Fruit fly (Drosophila melanogaster): ENCODE measurements around the gene Ugt36D1.

Ugt36D1 gene

dm6 chr2L:18789773-18790385, 33.5 kb upstream of the Ugt36D1 start:
- TF ChIP-seq Dll (optimal IDR thresholded peaks at IDR 0.05) (no peak), pan (optimal IDR thresholded peaks at IDR 0.05) (no peak), EcR (GFP tag; optimal IDR thresholded peaks at IDR 0.05) (no peak), psq (optimal IDR thresholded peaks at IDR 0.05) (no peak), usp (GFP tag; optimal IDR thresholded peaks at IDR 0.05) (no peak), CG8478 (optimal IDR thresholded peaks at IDR 0.05) (no peak)

dm6 chr2L:18792806-18793205, 30.5 kb upstream of the Ugt36D1 start, which contains the start of gene ham:
Gene ham (minus strand): TSS chr2L:18792906.
- TF ChIP-seq EcR (GFP tag; optimal IDR thresholded peaks at IDR 0.05) (no peak), Dll (optimal IDR thresholded peaks at IDR 0.05) (no peak), pan (optimal IDR thresholded peaks at IDR 0.05) (no peak), CG8478 (optimal IDR thresholded peaks at IDR 0.05) (no peak), psq (optimal IDR thresholded peaks at IDR 0.05) (no peak), usp (GFP tag; optimal IDR thresholded peaks at IDR 0.05) (no peak)

dm6 chr2L:18793243-18793642, 30.1 kb upstream of the Ugt36D1 start:
- TF ChIP-seq psq (optimal IDR thresholded peaks at IDR 0.05): no peak
- TF ChIP-seq pan (optimal IDR thresholded peaks at IDR 0.05): no peak
- no peak for TF ChIP-seq CG8478 (optimal IDR thresholded peaks at IDR 0.05)
- no peak for TF ChIP-seq Dll (optimal IDR thresholded peaks at IDR 0.05)
- no peak for TF ChIP-seq usp (GFP tag; optimal IDR thresholded peaks at IDR 0.05)
- no peak for TF ChIP-seq EcR (GFP tag; optimal IDR thresholded peaks at IDR 0.05)

- TF ChIP-seq EcR (GFP tag; optimal IDR thresholded peaks at IDR 0.05): no peak
- peak; percentile 87 for TF ChIP-seq Dll (optimal IDR thresholded peaks at IDR 0.05)
These were observed 27.4 kb upstream of the Ugt36D1 start for dm6 chr2L:18795917-18796402.

- TF ChIP-seq pan (optimal IDR thresholded peaks at IDR 0.05) (no peak), Dll (optimal IDR thresholded peaks at IDR 0.05) (no peak), psq (optimal IDR thresholded peaks at IDR 0.05) (no peak), usp (GFP tag; optimal IDR thresholded peaks at IDR 0.05) (no peak), CG8478 (optimal IDR thresholded peaks at IDR 0.05) (no peak), EcR (GFP tag; optimal IDR thresholded peaks at IDR 0.05) (no peak)
These were observed 26.9 kb upstream of the Ugt36D1 start for dm6 chr2L:18796446-18796845.

- TF ChIP-seq usp (GFP tag; optimal IDR thresholded peaks at IDR 0.05) (no peak), psq (optimal IDR thresholded peaks at IDR 0.05) (no peak), Dll (optimal IDR thresholded peaks at IDR 0.05) (no peak), pan (optimal IDR thresholded peaks at IDR 0.05) (no peak), CG8478 (optimal IDR thresholded peaks at IDR 0.05) (no peak), EcR (GFP tag; optimal IDR thresholded peaks at IDR 0.05) (no peak)
These were observed 21.6 kb upstream of the Ugt36D1 start for dm6 chr2L:18801704-18802103.

dm6 chr2L:18805247-18805636, 18.1 kb upstream of the Ugt36D1 start, which contains the start of gene CG43814:
Gene CG43814 (minus strand): TSS chr2L:18805347.
- no peak for TF ChIP-seq psq (optimal IDR thresholded peaks at IDR 0.05)
- no peak for TF ChIP-seq usp (GFP tag; optimal IDR thresholded peaks at IDR 0.05)
- no peak for TF ChIP-seq pan (optimal IDR thresholded peaks at IDR 0.05)
- TF ChIP-seq EcR (GFP tag; optimal IDR thresholded peaks at IDR 0.05): no peak
- TF ChIP-seq Dll (optimal IDR thresholded peaks at IDR 0.05): no peak
- TF ChIP-seq CG8478 (optimal IDR thresholded peaks at IDR 0.05): no peak

dm6 chr2L:18805637-18806403, 17.5 kb upstream of the Ugt36D1 start:
- TF ChIP-seq EcR (GFP tag; optimal IDR thresholded peaks at IDR 0.05): no peak
- no peak for TF ChIP-seq CG8478 (optimal IDR thresholded peaks at IDR 0.05)
- no peak for TF ChIP-seq psq (optimal IDR thresholded peaks at IDR 0.05)
- TF ChIP-seq pan (optimal IDR thresholded peaks at IDR 0.05): no peak
- TF ChIP-seq usp (GFP tag; optimal IDR thresholded peaks at IDR 0.05): no peak
- no peak for TF ChIP-seq Dll (optimal IDR thresholded peaks at IDR 0.05)

dm6 chr2L:18808754-18809329, 14.5 kb upstream of the Ugt36D1 start:
- TF ChIP-seq usp (GFP tag; optimal IDR thresholded peaks at IDR 0.05) (no peak), EcR (GFP tag; optimal IDR thresholded peaks at IDR 0.05) (no peak), CG8478 (optimal IDR thresholded peaks at IDR 0.05) (no peak), pan (optimal IDR thresholded peaks at IDR 0.05) (no peak)

dm6 chr2L:18809486-18809885, 13.9 kb upstream of the Ugt36D1 start:
- TF ChIP-seq psq (optimal IDR thresholded peaks at IDR 0.05) (no peak), usp (GFP tag; optimal IDR thresholded peaks at IDR 0.05) (no peak), Dll (optimal IDR thresholded peaks at IDR 0.05) (no peak), pan (optimal IDR thresholded peaks at IDR 0.05) (no peak), CG8478 (optimal IDR thresholded peaks at IDR 0.05) (no peak), EcR (GFP tag; optimal IDR thresholded peaks at IDR 0.05) (no peak)

- TF ChIP-seq EcR (GFP tag; optimal IDR thresholded peaks at IDR 0.05) (no peak), CG8478 (optimal IDR thresholded peaks at IDR 0.05) (no peak), pan (optimal IDR thresholded peaks at IDR 0.05) (peak; percentile 73), psq (optimal IDR thresholded peaks at IDR 0.05) (no peak), Dll (optimal IDR thresholded peaks at IDR 0.05) (no peak), usp (GFP tag; optimal IDR thresholded peaks at IDR 0.05) (no peak)
These were observed 12.2 kb upstream of the Ugt36D1 start, which contains the start of the genes CG10570 and CG42502 for dm6 chr2L:18810960-18811642. Gene CG10570 (minus strand): TSS chr2L:18811252. Gene CG42502 (minus strand): TSS chr2L:18811252.
